Fruit fly (Drosophila melanogaster) whole organism, embryonic: ENCODE results near the gene Ddc.

Source experiments
- Ada2b ChIP-seq: fragments of 200-800 bp; sonication (Bioruptor generic); IDR thresholded peaks from 2 replicates; pipeline ENCODE4 v1.3.6; 2022; ENCODE audit warnings: missing biosample characterization, missing genetic modification characterization
- Antp ChIP-seq: fragments of 200-800 bp; sonication (Bioruptor generic); optimal IDR thresholded peaks from 3 replicates; lab custom pipeline; 2016; ENCODE audit warnings: missing biosample characterization, missing genetic modification characterization
- Atf3 ChIP-seq: fragments of 200-800 bp; sonication (Bioruptor generic); optimal IDR thresholded peaks from 3 replicates; lab custom pipeline; 2016; ENCODE audit warnings: missing biosample characterization, missing genetic modification characterization
- Bteb2 ChIP-seq: fragments of 200-800 bp; sonication (Bioruptor generic); optimal IDR thresholded peaks from 2 replicates; lab custom pipeline; 2016; ENCODE audit warnings: missing biosample characterization, missing genetic modification characterization
- CG10366 ChIP-seq: fragments of 200-800 bp; sonication (Bioruptor generic); IDR thresholded peaks from 2 replicates; pipeline ENCODE4 v1.3.6; 2022; ENCODE audit warnings: missing biosample characterization, missing genetic modification characterization
- CG10979 ChIP-seq: fragments of 200-800 bp; sonication (Bioruptor generic); optimal IDR thresholded peaks from 2 replicates; lab custom pipeline; 2018; ENCODE audit warnings: missing biosample characterization, mild to moderate bottlenecking, missing genetic modification characterization, moderate library complexity
- CG11560 ChIP-seq: fragments of 200-800 bp; sonication (Bioruptor generic); IDR thresholded peaks from 3 replicates; pipeline ENCODE4 v1.3.6; 2022; ENCODE audit warnings: missing biosample characterization, missing genetic modification characterization
- CG12391 ChIP-seq: fragments of 200-800 bp; sonication (Bioruptor generic); optimal IDR thresholded peaks from 3 replicates; lab custom pipeline; 2018; ENCODE audit warnings: missing biosample characterization, mild to moderate bottlenecking, missing genetic modification characterization, moderate library complexity
- CG14710 ChIP-seq: fragments of 200-800 bp; sonication (Bioruptor generic); optimal IDR thresholded peaks from 3 replicates; lab custom pipeline; 2019; ENCODE audit warnings: missing biosample characterization, mild to moderate bottlenecking, missing genetic modification characterization, moderate library complexity
- CG15011 ChIP-seq: fragments of 200-800 bp; sonication (Bioruptor generic); optimal IDR thresholded peaks from 3 replicates; lab custom pipeline; 2018; ENCODE audit warnings: missing biosample characterization, mild to moderate bottlenecking, missing genetic modification characterization
- CG1529 ChIP-seq: fragments of 200-800 bp; sonication (Bioruptor generic); optimal IDR thresholded peaks from 3 replicates; lab custom pipeline; 2018; ENCODE audit warnings: missing biosample characterization, missing genetic modification characterization
- CG15514 ChIP-seq: fragments of 200-800 bp; sonication (Bioruptor generic); optimal IDR thresholded peaks from 3 replicates; lab custom pipeline; 2017; ENCODE audit warnings: missing biosample characterization, missing genetic modification characterization, mild to moderate bottlenecking, moderate library complexity, missing genetic modification reagents
- CG16863 ChIP-seq: fragments of 200-800 bp; sonication (Bioruptor generic); optimal IDR thresholded peaks from 3 replicates; lab custom pipeline; 2016; ENCODE audit warnings: missing biosample characterization, missing genetic modification characterization
- CG17568 ChIP-seq: fragments of 200-800 bp; sonication (Bioruptor generic); optimal IDR thresholded peaks from 2 replicates; lab custom pipeline; 2018; ENCODE audit warnings: missing biosample characterization, mild to moderate bottlenecking, missing genetic modification characterization, moderate library complexity
- CG2678 ChIP-seq: fragments of 200-800 bp; sonication (Bioruptor generic); optimal IDR thresholded peaks from 3 replicates; lab custom pipeline; 2019; ENCODE audit warnings: missing biosample characterization, mild to moderate bottlenecking, missing genetic modification characterization, moderate library complexity
- CG31388 ChIP-seq: fragments of 200-800 bp; sonication (Bioruptor generic); optimal IDR thresholded peaks from 2 replicates; lab custom pipeline; 2016; ENCODE audit warnings: missing biosample characterization, missing genetic modification characterization
- CG32767 ChIP-seq: fragments of 200-800 bp; sonication (Bioruptor generic); IDR thresholded peaks from 2 replicates; pipeline ENCODE4 v1.3.6; 2022; ENCODE audit warnings: missing biosample characterization, missing genetic modification characterization
- CG3281 ChIP-seq: fragments of 200-800 bp; sonication (Bioruptor generic); optimal IDR thresholded peaks from 3 replicates; lab custom pipeline; 2017; ENCODE audit warnings: missing biosample characterization, mild to moderate bottlenecking, missing genetic modification characterization
- CG34422 ChIP-seq: fragments of 200-800 bp; sonication (Bioruptor generic); IDR thresholded peaks from 3 replicates; pipeline ENCODE4 v1.3.6; 2022; ENCODE audit warnings: missing biosample characterization, missing genetic modification characterization
- CG3995 ChIP-seq: fragments of 200-800 bp; sonication (Bioruptor generic); optimal IDR thresholded peaks from 3 replicates; lab custom pipeline; 2016; ENCODE audit warnings: missing biosample characterization, missing genetic modification characterization
- CG5180 ChIP-seq: fragments of 200-800 bp; sonication (Bioruptor generic); optimal IDR thresholded peaks from 3 replicates; lab custom pipeline; 2017; ENCODE audit warnings: missing biosample characterization, missing genetic modification characterization, mild to moderate bottlenecking, moderate library complexity, missing genetic modification reagents
- CG7271 ChIP-seq: fragments of 200-800 bp; sonication (Bioruptor generic); optimal IDR thresholded peaks from 2 replicates; lab custom pipeline; 2018; ENCODE audit warnings: missing biosample characterization, mild to moderate bottlenecking, missing genetic modification characterization, moderate library complexity
- CG7357 ChIP-seq: fragments of 200-800 bp; sonication (Bioruptor generic); IDR thresholded peaks from 3 replicates; pipeline ENCODE4 v1.3.6; 2022; ENCODE audit warnings: missing biosample characterization, missing genetic modification characterization
- CG7963 ChIP-seq: fragments of 200-800 bp; sonication (Bioruptor generic); IDR thresholded peaks from 3 replicates; pipeline ENCODE4 v1.3.6; 2022; ENCODE audit warnings: missing biosample characterization, missing genetic modification characterization; ENCODE audit not compliant: partially characterized antibody
- D ChIP-seq, 2 experiments: fragments of 200-800 bp in 1 of 2; fragments of >200 bp in 1 of 2; sonication (Bioruptor generic) in 1 of 2; optimal IDR thresholded peaks; 2 replicates in 1 of 2; 3 replicates in 1 of 2; lab custom pipeline; 2017; ENCODE audit warnings: mild to moderate bottlenecking in 1 of 2, missing biosample characterization in 1 of 2, missing genetic modification characterization in 1 of 2, missing genetic modification reagents in 1 of 2
- Dfd ChIP-seq, 2 experiments: fragments of >200 bp; optimal IDR thresholded peaks; 2 replicates each; lab custom pipeline; 2017; ENCODE audit warnings: missing biosample characterization in 2 of 2, missing genetic modification characterization in 2 of 2
- Dip3 ChIP-seq: fragments of 200-800 bp; sonication (Bioruptor generic); optimal IDR thresholded peaks from 3 replicates; lab custom pipeline; 2016; ENCODE audit warnings: missing biosample characterization, missing genetic modification characterization
- Doc3 ChIP-seq: fragments of 200-800 bp; sonication (Bioruptor generic); IDR thresholded peaks from 3 replicates; pipeline ENCODE4 v1.3.6; 2022; ENCODE audit warnings: missing biosample characterization, missing genetic modification characterization; ENCODE audit not compliant: partially characterized antibody
- Eip74EF ChIP-seq, 2 experiments: fragments of 200-800 bp in 1 of 2; fragments of >200 bp in 1 of 2; sonication (Bioruptor generic) in 1 of 2; optimal IDR thresholded peaks; 2 replicates each; lab custom pipeline; 2017 to 2019; ENCODE audit warnings: missing biosample characterization in 2 of 2, missing genetic modification characterization in 2 of 2, mild to moderate bottlenecking in 1 of 2, moderate library complexity in 1 of 2
- Ets97D ChIP-seq: fragments of 200-800 bp; sonication (Bioruptor generic); optimal IDR thresholded peaks from 3 replicates; lab custom pipeline; 2016; ENCODE audit warnings: missing biosample characterization, missing genetic modification characterization
- HLH54F ChIP-seq: fragments of 200-800 bp; sonication (Bioruptor generic); optimal IDR thresholded peaks from 3 replicates; lab custom pipeline; 2016; ENCODE audit warnings: missing biosample characterization, missing genetic modification characterization
- Hand ChIP-seq: fragments of 200-800 bp; sonication (Bioruptor generic); optimal IDR thresholded peaks from 2 replicates; lab custom pipeline; 2017; ENCODE audit warnings: mild to moderate bottlenecking, missing biosample characterization, missing genetic modification reagents, missing genetic modification characterization
- Jarid2 ChIP-seq: fragments of 200-800 bp; sonication (Bioruptor generic); optimal IDR thresholded peaks from 3 replicates; lab custom pipeline; 2017; ENCODE audit warnings: mild to moderate bottlenecking, missing biosample characterization, missing genetic modification reagents, missing genetic modification characterization
- NK7.1 ChIP-seq: fragments of 200-800 bp; sonication (Bioruptor generic); optimal IDR thresholded peaks from 3 replicates; lab custom pipeline; 2016; ENCODE audit warnings: missing biosample characterization, missing genetic modification characterization
- Sox102F ChIP-seq: fragments of 200-800 bp; sonication (Bioruptor generic); optimal IDR thresholded peaks from 2 replicates; lab custom pipeline; 2018; ENCODE audit warnings: missing biosample characterization, mild to moderate bottlenecking, missing genetic modification characterization, moderate library complexity
- Spps ChIP-seq: fragments of 200-800 bp; sonication (Bioruptor generic); optimal IDR thresholded peaks from 2 replicates; lab custom pipeline; 2018; ENCODE audit warnings: missing biosample characterization, mild to moderate bottlenecking, missing genetic modification characterization
- az2 ChIP-seq: fragments of 200-800 bp; sonication (Bioruptor generic); optimal IDR thresholded peaks from 3 replicates; lab custom pipeline; 2016; ENCODE audit warnings: missing biosample characterization, missing genetic modification characterization
- cas ChIP-seq: fragments of 200-800 bp; sonication (Bioruptor generic); IDR thresholded peaks from 2 replicates; pipeline ENCODE4 v1.3.6; 2022; ENCODE audit warnings: missing biosample characterization, missing genetic modification characterization
- fd3F ChIP-seq: fragments of 200-800 bp; sonication (Bioruptor generic); optimal IDR thresholded peaks from 2 replicates; lab custom pipeline; 2018; ENCODE audit warnings: missing biosample characterization, mild to moderate bottlenecking, missing genetic modification characterization, moderate library complexity
- gsb-n ChIP-seq: fragments of 200-800 bp; sonication (Bioruptor generic); optimal IDR thresholded peaks from 3 replicates; lab custom pipeline; 2018; ENCODE audit warnings: missing biosample characterization, mild to moderate bottlenecking, missing genetic modification characterization
- hbn ChIP-seq: fragments of 200-800 bp; sonication (Bioruptor generic); IDR thresholded peaks from 2 replicates; pipeline ENCODE4 v1.3.6; 2022; ENCODE audit warnings: missing biosample characterization, missing genetic modification characterization; ENCODE audit not compliant: partially characterized antibody
- inv ChIP-seq: fragments of 200-800 bp; sonication (Bioruptor generic); IDR thresholded peaks from 2 replicates; pipeline ENCODE4 v1.3.6; 2022; ENCODE audit warnings: missing biosample characterization, missing genetic modification characterization; ENCODE audit not compliant: partially characterized antibody
- phol ChIP-seq: fragments of 200-800 bp; sonication (Bioruptor generic); optimal IDR thresholded peaks from 3 replicates; lab custom pipeline; 2018; ENCODE audit warnings: missing biosample characterization, mild to moderate bottlenecking, missing genetic modification characterization, moderate library complexity
- pnt ChIP-seq: fragments of 200-800 bp; sonication (Bioruptor generic); optimal IDR thresholded peaks from 3 replicates; lab custom pipeline; 2016; ENCODE audit warnings: missing biosample characterization, missing genetic modification characterization
- trem ChIP-seq: fragments of 200-800 bp; optimal IDR thresholded peaks from 3 replicates; lab custom pipeline; 2019; ENCODE audit warnings: missing biosample characterization, mild to moderate bottlenecking, missing genetic modification characterization, moderate library complexity
- tx ChIP-seq: fragments of 200-800 bp; sonication (Bioruptor generic); optimal IDR thresholded peaks from 2 replicates; lab custom pipeline; 2016; ENCODE audit warnings: missing biosample characterization, missing genetic modification characterization
- yki ChIP-seq: fragments of >200 bp; optimal IDR thresholded peaks from 3 replicates; lab custom pipeline; 2018
- zen ChIP-seq: fragments of 200-800 bp; sonication (Bioruptor generic); optimal IDR thresholded peaks from 3 replicates; lab custom pipeline; 2018; ENCODE audit warnings: missing biosample characterization, mild to moderate bottlenecking, missing genetic modification characterization, moderate library complexity
- zfh2 ChIP-seq: fragments of 200-800 bp; sonication (Bioruptor generic); optimal IDR thresholded peaks from 2 replicates; lab custom pipeline; 2016; ENCODE audit warnings: missing biosample characterization, missing genetic modification characterization

The Ddc gene

DNA sequence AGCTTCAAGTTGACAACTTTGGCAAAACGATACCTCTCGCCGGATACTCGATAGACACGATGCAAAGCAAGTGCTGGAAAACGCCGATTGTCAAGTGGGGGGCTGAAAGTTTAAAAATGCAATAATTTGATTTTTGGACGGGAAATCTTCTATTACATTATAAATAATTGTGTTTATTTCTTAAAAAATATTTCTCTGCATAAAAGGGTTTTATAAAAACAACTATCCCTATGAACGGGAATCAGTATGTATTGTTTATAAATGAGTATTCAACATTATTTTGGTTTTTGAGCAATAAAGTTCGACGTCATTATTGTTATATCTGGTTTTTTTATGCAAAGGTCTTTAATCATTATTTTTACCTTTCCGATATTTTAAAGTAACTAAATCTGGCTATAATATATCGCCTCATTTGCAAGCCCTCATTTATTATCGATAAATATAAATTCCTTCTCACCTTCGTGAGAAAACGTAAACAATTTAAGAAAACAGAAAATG lies 11.8 kb upstream of the Ddc start, which contains the start of the genes AsnRS and DCTN6-p27 (continued):
- no peak for TF ChIP-seq CG5180 (GFP tag; lab: Kevin White, UChicago)
- no peak for TF ChIP-seq D (optimal IDR thresholded peaks at IDR 0.05; lab: Kevin White, UChicago)
- peak; percentile 48 for TF ChIP-seq D (GFP tag; optimal IDR thresholded peaks at IDR 0.05; lab: Kevin White, UChicago)
- TF ChIP-seq CG3995 (GFP tag; lab: Kevin White, UChicago): peak; percentile 38
- peak; percentile 43 for TF ChIP-seq zen (tag; lab: Kevin White, UChicago)
- TF ChIP-seq Jarid2 (GFP tag; lab: Kevin White, UChicago): peak; percentile 12
- peak; percentile 94 for TF ChIP-seq CG11560
- peak; percentile 18 for TF ChIP-seq CG1529 (GFP tag; lab: Kevin White, UChicago)
- peak in 1 of 2 experiments; percentile 15 for TF ChIP-seq Eip74EF (GFP tag; optimal IDR thresholded peaks at IDR 0.05; lab: Kevin White, UChicago)
- peak; percentile 62 for TF ChIP-seq CG10366
- TF ChIP-seq CG34422 (GFP tag; lab: Robert Waterston, UW): 0 out of 3 replicates have a peak, but pooled peaks have one; percentile 57
- peak; percentile 64 for TF ChIP-seq Sox102F (GFP tag; lab: Kevin White, UChicago)
- peak; percentile 15 for TF ChIP-seq pnt (GFP tag; lab: Kevin White, UChicago)
- TF ChIP-seq CG7271 (tag; lab: Kevin White, UChicago): no peak
- TF ChIP-seq yki (lab: Kevin White, UChicago): no peak
- TF ChIP-seq CG15514 (GFP tag; lab: Kevin White, UChicago): peak; percentile 72
- peak; percentile 56 for TF ChIP-seq fd3F (GFP tag; lab: Kevin White, UChicago)
- peak; percentile 73 for TF ChIP-seq inv (GFP tag; lab: Robert Waterston, UW)
- TF ChIP-seq Atf3 (GFP tag; lab: Kevin White, UChicago): peak; percentile 8
- peak; percentile 63 for TF ChIP-seq hbn (GFP tag; lab: Robert Waterston, UW)
- no peak for TF ChIP-seq Dfd (GFP tag; optimal IDR thresholded peaks at IDR 0.05; lab: Kevin White, UChicago)
- peak; percentile 31 for TF ChIP-seq NK7.1 (GFP tag; lab: Kevin White, UChicago)
- TF ChIP-seq Ada2b (GFP tag; lab: Robert Waterston, UW): peak; percentile 52
- TF ChIP-seq Antp (GFP tag; lab: Kevin White, UChicago): peak; percentile 40
- TF ChIP-seq Ets97D: peak; percentile 74
- TF ChIP-seq CG16863 (GFP tag; lab: Kevin White, UChicago): peak; percentile 95
- peak; percentile 77 for TF ChIP-seq CG14710
- TF ChIP-seq az2 (GFP tag; lab: Kevin White, UChicago): peak; percentile 66
- TF ChIP-seq CG3281 (GFP tag; lab: Kevin White, UChicago): peak; percentile 65
- peak; percentile 76 for TF ChIP-seq CG2678 (tag; lab: Kevin White, UChicago)
- 0 out of 3 replicates have a peak, but pooled peaks have one; percentile 15 for TF ChIP-seq CG7357 (GFP tag; lab: Robert Waterston, UW)
- peak; percentile 67 for TF ChIP-seq HLH54F (GFP tag; lab: Kevin White, UChicago)
- TF ChIP-seq tx: peak; percentile 30
- TF ChIP-seq Doc3: peak; percentile 67; the same call in 2 of the 3 replicates
- no peak for TF ChIP-seq CG15011
- TF ChIP-seq Dip3 (GFP tag; lab: Kevin White, UChicago): peak; percentile 71
- TF ChIP-seq CG17568 (GFP tag; lab: Kevin White, UChicago): no peak
- peak; percentile 79 for TF ChIP-seq CG12391 (tag; lab: Kevin White, UChicago)
- peak; percentile 43 for TF ChIP-seq CG10979
- TF ChIP-seq CG31388: no peak
- TF ChIP-seq zfh2 (GFP tag; lab: Kevin White, UChicago): peak; percentile 79
- TF ChIP-seq CG32767 (GFP tag; lab: Robert Waterston, UW): no peak
- peak; percentile 51 for TF ChIP-seq gsb-n (tag; lab: Kevin White, UChicago)
- TF ChIP-seq phol (tag; lab: Kevin White, UChicago): peak; percentile 76
- TF ChIP-seq cas (GFP tag; lab: Robert Waterston, UW): no peak
- peak; percentile 68 for TF ChIP-seq trem
- TF ChIP-seq Bteb2 (GFP tag; lab: Kevin White, UChicago): peak; percentile 74
- peak; percentile 38 for TF ChIP-seq Hand
- peak; percentile 17; the same call in 1 of the 3 replicates for TF ChIP-seq CG7963
- TF ChIP-seq Spps (tag; lab: Kevin White, UChicago): peak; percentile 1
